Worm (Caenorhabditis elegans) whole organism, L1 larva: ENCODE data around the gene T26H5.11.

ENCODE experiments used
- F16B12.6 ChIP-seq: fragments of 150-350 bp; optimal IDR thresholded peaks from 2 replicates; lab custom pipeline; 2014; ENCODE audit warnings: missing biosample characterization, missing genetic modification characterization
- aha-1 ChIP-seq: fragments of 150-350 bp; optimal IDR thresholded peaks from 2 replicates; lab custom pipeline; 2014; ENCODE audit warnings: missing biosample characterization, missing genetic modification characterization
- alr-1 ChIP-seq: fragments of 200-800 bp; sonication (Bioruptor generic); optimal IDR thresholded peaks from 2 replicates; lab custom pipeline; 2018; ENCODE audit warnings: borderline replicate concordance, mild to moderate bottlenecking, missing genetic modification characterization, missing compliant biosample characterization
- ama-1 ChIP-seq: fragments of 150-350 bp; optimal IDR thresholded peaks from 2 replicates; lab custom pipeline; 2014
- blmp-1 ChIP-seq: fragments of 150-350 bp; optimal IDR thresholded peaks from 2 replicates; lab custom pipeline; 2014; ENCODE audit warnings: missing biosample characterization, missing genetic modification characterization
- ceh-8 ChIP-seq: fragments of 200-800 bp; sonication (Bioruptor generic); optimal IDR thresholded peaks from 2 replicates; lab custom pipeline; 2018; ENCODE audit warnings: mild to moderate bottlenecking, missing genetic modification characterization, moderate library complexity, missing compliant biosample characterization
- ces-1 ChIP-seq: fragments of 150-350 bp; optimal IDR thresholded peaks from 2 replicates; lab custom pipeline; 2014; ENCODE audit warnings: missing biosample characterization, missing genetic modification reagents, missing genetic modification characterization
- dpl-1 ChIP-seq, 3 experiments: fragments of 150-350 bp in 2 of 3; sonication (generic microtip) in 1 of 3; optimal IDR thresholded peaks; 2 replicates each; lab custom pipeline; 2014 to 2017; ENCODE audit warnings: missing biosample characterization in 3 of 3, missing genetic modification characterization in 3 of 3, missing genetic modification reagents in 3 of 3
- efl-1 ChIP-seq, 4 experiments: fragments of 150-350 bp; optimal IDR thresholded peaks in 3 of 4; peaks in 1 of 4; 1 replicate in 1 of 4; 2 replicates in 3 of 4; lab custom pipeline; 2014; ENCODE audit warnings: missing biosample characterization in 2 of 4, missing genetic modification characterization in 2 of 4, missing genetic modification reagents in 2 of 4
- egl-13 ChIP-seq: sonication (generic microtip); optimal IDR thresholded peaks from 2 replicates; lab custom pipeline; 2016; ENCODE audit warnings: missing genotype, missing genetic modification reagents, missing genetic modification characterization, missing compliant biosample characterization
- ets-5 ChIP-seq: fragments of 200-800 bp; sonication (Bioruptor generic); IDR thresholded peaks from 2 replicates; pipeline ENCODE4 v1.3.6; 2022; ENCODE audit warnings: missing genetic modification characterization, missing compliant biosample characterization
- fkh-4 ChIP-seq: sonication (generic microtip); optimal IDR thresholded peaks from 2 replicates; lab custom pipeline; 2016; ENCODE audit warnings: missing compliant biosample characterization, missing genetic modification characterization, borderline replicate concordance
- fos-1 ChIP-seq: fragments of 150-350 bp; optimal IDR thresholded peaks from 2 replicates; lab custom pipeline; 2014; ENCODE audit warnings: missing biosample characterization, missing genetic modification characterization
- grh-1 ChIP-seq: fragments of 200-800 bp; sonication (Bioruptor generic); IDR thresholded peaks from 2 replicates; pipeline ENCODE4 v1.3.6; 2022; ENCODE audit warnings: missing genetic modification reagents, missing genetic modification characterization, missing compliant biosample characterization
- hlh-17 ChIP-seq: fragments of 200-800 bp; sonication (Bioruptor generic); optimal IDR thresholded peaks from 2 replicates; lab custom pipeline; 2018; ENCODE audit warnings: missing genetic modification characterization, mild to moderate bottlenecking, missing compliant biosample characterization, moderate library complexity, borderline replicate concordance
- hlh-4 ChIP-seq: sonication (generic microtip); optimal IDR thresholded peaks from 2 replicates; lab custom pipeline; 2016; ENCODE audit warnings: mild to moderate bottlenecking, missing genetic modification characterization, missing compliant biosample characterization
- hpl-2 ChIP-seq: fragments of 150-350 bp; optimal IDR thresholded peaks from 2 replicates; lab custom pipeline; 2014; ENCODE audit warnings: missing biosample characterization, missing genetic modification reagents, missing genetic modification characterization
- lin-14 ChIP-seq: fragments of 200-800 bp; sonication (Bioruptor generic); optimal IDR thresholded peaks from 2 replicates; lab custom pipeline; 2018; ENCODE audit warnings: mild to moderate bottlenecking, missing genetic modification characterization, moderate library complexity, missing compliant biosample characterization
- lin-35 ChIP-seq, 2 experiments: fragments of 150-350 bp; optimal IDR thresholded peaks; 2 replicates each; lab custom pipeline; 2014; ENCODE audit warnings: missing biosample characterization in 2 of 2, missing genetic modification characterization in 2 of 2, missing genetic modification reagents in 2 of 2
- lir-3 ChIP-seq: sonication (generic microtip); optimal IDR thresholded peaks from 2 replicates; lab custom pipeline; 2016; ENCODE audit warnings: mild to moderate bottlenecking, missing genetic modification characterization, moderate library complexity, missing compliant biosample characterization; ENCODE audit not compliant: poor library complexity
- lsy-2 ChIP-seq, 2 experiments: fragments of 150-350 bp; optimal IDR thresholded peaks; 2 replicates each; lab custom pipeline; 2014; ENCODE audit warnings: missing biosample characterization in 2 of 2, missing genetic modification characterization in 2 of 2
- mep-1 ChIP-seq: fragments of 150-350 bp; optimal IDR thresholded peaks from 2 replicates; lab custom pipeline; 2014; ENCODE audit warnings: missing biosample characterization, missing genetic modification characterization
- nhr-19 ChIP-seq: fragments of 200-800 bp; sonication (Bioruptor generic); conservative IDR thresholded peaks from 2 replicates; pipeline ENCODE4 v1.3.6; 2022; ENCODE audit warnings: missing genetic modification characterization, missing compliant biosample characterization
- nhr-28 ChIP-seq: fragments of 150-350 bp; optimal IDR thresholded peaks from 2 replicates; lab custom pipeline; 2014; ENCODE audit warnings: missing biosample characterization, missing genetic modification characterization
- nhr-71 ChIP-seq: sonication (generic microtip); optimal IDR thresholded peaks from 2 replicates; lab custom pipeline; 2016; ENCODE audit warnings: mild to moderate bottlenecking, missing genetic modification characterization, moderate library complexity, missing compliant biosample characterization
- nhr-76 ChIP-seq: sonication (generic microtip); optimal IDR thresholded peaks from 2 replicates; lab custom pipeline; 2017; ENCODE audit warnings: missing biosample characterization, missing genetic modification characterization
- pqm-1 ChIP-seq: sonication (generic microtip); optimal IDR thresholded peaks from 3 replicates; lab custom pipeline; 2017; ENCODE audit warnings: missing biosample characterization, missing genetic modification characterization
- skn-1 ChIP-seq: fragments of 150-350 bp; optimal IDR thresholded peaks from 2 replicates; lab custom pipeline; 2014; ENCODE audit warnings: missing biosample characterization, missing genetic modification characterization
- snu-23 ChIP-seq: sonication (generic microtip); optimal IDR thresholded peaks from 2 replicates; lab custom pipeline; 2016; ENCODE audit warnings: missing genetic modification characterization, missing compliant biosample characterization
- sup-37 ChIP-seq: fragments of 200-800 bp; sonication (Bioruptor generic); optimal IDR thresholded peaks from 2 replicates; lab custom pipeline; 2018; ENCODE audit warnings: mild to moderate bottlenecking, missing genetic modification characterization, missing compliant biosample characterization
- unc-130 ChIP-seq: fragments of 150-350 bp; optimal IDR thresholded peaks from 2 replicates; lab custom pipeline; 2017; ENCODE audit warnings: missing biosample characterization, missing genetic modification characterization, inconsistent platforms
- unc-30 ChIP-seq: sonication (generic microtip); optimal IDR thresholded peaks from 2 replicates; lab custom pipeline; 2017; ENCODE audit warnings: missing biosample characterization, missing genetic modification characterization
- unc-98 ChIP-seq: fragments of 200-800 bp; sonication (Bioruptor generic); IDR thresholded peaks from 2 replicates; pipeline ENCODE4 v1.3.6; 2022; ENCODE audit warnings: missing genetic modification characterization, missing compliant biosample characterization
- xbp-1 ChIP-seq: sonication (generic microtip); optimal IDR thresholded peaks from 2 replicates; lab custom pipeline; 2016; ENCODE audit warnings: missing genetic modification characterization, missing compliant biosample characterization
- zip-4 ChIP-seq: fragments of 200-800 bp; sonication (Bioruptor generic); optimal IDR thresholded peaks from 2 replicates; lab custom pipeline; 2018; ENCODE audit warnings: mild to moderate bottlenecking, missing genetic modification characterization, moderate library complexity, missing compliant biosample characterization
- ztf-11 ChIP-seq, 2 experiments: sonication (generic microtip); optimal IDR thresholded peaks; 2 replicates each; lab custom pipeline; 2016 to 2017; ENCODE audit warnings: missing genetic modification characterization in 2 of 2, missing biosample characterization in 1 of 2, missing compliant biosample characterization in 1 of 2

The T26H5.11 gene

ce11 chrV:15398728-15399127 is 45.4 kb downstream of the T26H5.11 start, which contains the start of gene fbxa-199:
Gene fbxa-199, minus strand, starts transcription at chrV:15398828.
- no peak for TF ChIP-seq ets-5
- no peak for TF ChIP-seq hpl-2
- no peak for TF ChIP-seq blmp-1 (tag; lab: Kevin White, UChicago)
- TF ChIP-seq ceh-8 (GFP tag; lab: Kevin White, UChicago): no peak
- TF ChIP-seq nhr-28 (tag; lab: Kevin White, UChicago): no peak
- TF ChIP-seq lin-14: no peak
- no peak for TF ChIP-seq F16B12.6 (tag; lab: Kevin White, UChicago)
- TF ChIP-seq egl-13 (tag; lab: Kevin White, UChicago): no peak
- no peak for TF ChIP-seq mep-1 (tag; lab: Kevin White, UChicago)
- TF ChIP-seq unc-130 (tag; lab: Kevin White, UChicago): no peak
- TF ChIP-seq xbp-1 (tag; lab: Kevin White, UChicago): no peak
- no peak for TF ChIP-seq snu-23 (GFP tag; lab: Kevin White, UChicago)
- no peak for TF ChIP-seq ztf-11 (tag; optimal IDR thresholded peaks at IDR 0.05; lab: Kevin White, UChicago)
- TF ChIP-seq nhr-76 (tag; lab: Kevin White, UChicago): no peak
- no peak for TF ChIP-seq alr-1
- no peak for TF ChIP-seq grh-1 (GFP tag; lab: Robert Waterston, UW)
- no peak for TF ChIP-seq pqm-1 (tag; lab: Kevin White, UChicago)
- no peak for TF ChIP-seq fkh-4 (tag; lab: Kevin White, UChicago)

- TF ChIP-seq ama-1 (lab: Kevin White, UChicago) (no peak), ces-1 (no peak), unc-98 (no peak), aha-1 (tag; lab: Kevin White, UChicago) (no peak), hlh-17 (GFP tag; lab: Kevin White, UChicago) (no peak), fos-1 (tag; lab: Kevin White, UChicago) (no peak), F16B12.6 (tag; lab: Kevin White, UChicago) (no peak), egl-13 (tag; lab: Kevin White, UChicago) (no peak), nhr-19 (GFP tag; lab: Robert Waterston, UW) (no peak), sup-37 (GFP tag; lab: Kevin White, UChicago) (no peak), unc-30 (tag; lab: Kevin White, UChicago) (no peak), skn-1 (tag; lab: Kevin White, UChicago) (no peak), hlh-4 (no peak), nhr-71 (tag; lab: Kevin White, UChicago) (no peak), dpl-1 (GFP tag; optimal IDR thresholded peaks at IDR 0.05; lab: Kevin White, UChicago) (no peak), lir-3 (tag; lab: Kevin White, UChicago) (no peak)
Measured at ce11 chrV:15397139-15397538, 46.9 kb downstream of the T26H5.11 start.

DNA sequence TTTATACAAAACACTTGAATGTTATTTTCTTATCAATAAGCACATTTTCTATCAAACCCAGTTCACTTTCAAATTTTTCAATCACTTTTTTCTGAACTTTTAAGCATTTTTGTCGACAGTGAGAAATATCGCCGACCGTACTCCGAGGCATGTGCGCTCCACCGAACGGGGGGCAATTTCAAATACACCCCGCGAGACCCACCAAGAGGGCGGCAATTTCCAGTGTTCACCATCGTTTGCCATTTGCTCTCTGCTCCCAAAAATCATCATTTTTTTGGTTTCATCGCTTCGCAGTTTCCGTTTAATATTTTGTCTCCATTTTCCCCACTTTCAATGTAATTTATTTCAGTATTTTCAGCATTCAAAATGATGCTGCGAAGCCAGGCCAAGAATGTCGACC is 48.7 kb downstream of the T26H5.11 start, which contains the start of gene cyb-3:
Gene cyb-3, plus strand, starts transcription at position 350 of the 400 bp plus-strand sequence.
- no peak for TF ChIP-seq fos-1 (tag; lab: Kevin White, UChicago)
- TF ChIP-seq efl-1 (optimal IDR thresholded peaks at IDR 0.05; lab: Kevin White, UChicago): no peak
- peak in 1 of 2 experiments; percentile 95 for TF ChIP-seq efl-1 (GFP tag; optimal IDR thresholded peaks at IDR 0.05 in 1 of 2; lab: Kevin White, UChicago)
- TF ChIP-seq lin-35 (GFP tag; optimal IDR thresholded peaks at IDR 0.05; lab: Kevin White, UChicago): peak in 1 of 2 experiments; percentile 7

ce11 chrV:15394906-15395305 is 49.2 kb downstream of the T26H5.11 start, which contains the start of gene T06E6.1:
Gene T06E6.1, minus strand, starts transcription at chrV:15394961.
- TF ChIP-seq dpl-1 (GFP tag; optimal IDR thresholded peaks at IDR 0.05; lab: Kevin White, UChicago): peak; percentile 66 to 86 (median 77)
- peak in 1 of 2 experiments; percentile 7 for TF ChIP-seq lsy-2 (tag; optimal IDR thresholded peaks at IDR 0.05; lab: Kevin White, UChicago)
- peak; percentile 39 to 78 for TF ChIP-seq efl-1 (optimal IDR thresholded peaks at IDR 0.05; lab: Kevin White, UChicago)
- TF ChIP-seq efl-1 (GFP tag; optimal IDR thresholded peaks at IDR 0.05 in 1 of 2; lab: Kevin White, UChicago): peak; percentile 86 to 98
- no peak for TF ChIP-seq zip-4
- TF ChIP-seq ets-5: no peak
- TF ChIP-seq lin-35 (GFP tag; optimal IDR thresholded peaks at IDR 0.05; lab: Kevin White, UChicago): peak; percentile 68 to 90
